Worm (Caenorhabditis elegans) whole organism, young adult: Measurements from ENCODE around the gene sri-61.

Experiments used
- B0261.1 ChIP-seq: sonication (generic microtip); optimal IDR thresholded peaks from 2 replicates; lab custom pipeline; 2016; ENCODE audit warnings: mild to moderate bottlenecking, missing genetic modification characterization, moderate library complexity, missing compliant biosample characterization
- D2030.7 ChIP-seq: fragments of 200-800 bp; sonication (Bioruptor generic); IDR thresholded peaks from 2 replicates; pipeline ENCODE4 v1.3.6; 2022; ENCODE audit warnings: missing genetic modification reagents, missing genetic modification characterization, missing compliant biosample characterization
- Y53F4B.3 ChIP-seq: fragments of 200-800 bp; sonication (Bioruptor generic); IDR thresholded peaks from 2 replicates; pipeline ENCODE4 v1.3.6; 2022; ENCODE audit warnings: missing genetic modification reagents, missing genetic modification characterization, missing compliant biosample characterization
- Y53G8AR.9 ChIP-seq: fragments of 200-800 bp; sonication (Bioruptor generic); conservative IDR thresholded peaks from 2 replicates; pipeline ENCODE4 v1.3.6; 2022; ENCODE audit warnings: missing genetic modification reagents, missing genetic modification characterization, missing compliant biosample characterization
- Y56A3A.18 ChIP-seq: fragments of 200-800 bp; sonication (Bioruptor generic); IDR thresholded peaks from 2 replicates; pipeline ENCODE4 v1.3.6; 2022; ENCODE audit warnings: missing genetic modification reagents, missing genetic modification characterization, missing compliant biosample characterization
- akir-1 ChIP-seq: fragments of 200-800 bp; sonication (Bioruptor generic); optimal IDR thresholded peaks from 2 replicates; lab custom pipeline; 2018; ENCODE audit warnings: mild to moderate bottlenecking, missing genetic modification characterization, moderate library complexity, missing compliant biosample characterization
- bed-2 ChIP-seq: fragments of 200-800 bp; sonication (Bioruptor generic); IDR thresholded peaks from 2 replicates; pipeline ENCODE4 v1.3.6; 2022; ENCODE audit warnings: missing genetic modification reagents, missing genetic modification characterization, missing compliant biosample characterization
- ccch-3 ChIP-seq: fragments of 200-800 bp; sonication (Bioruptor generic); optimal IDR thresholded peaks from 2 replicates; lab custom pipeline; 2018; ENCODE audit warnings: mild to moderate bottlenecking, missing genetic modification characterization, missing compliant biosample characterization
- cebp-2 ChIP-seq: fragments of 200-800 bp; sonication (Bioruptor generic); IDR thresholded peaks from 2 replicates; pipeline ENCODE4 v1.3.6; 2022; ENCODE audit warnings: missing genetic modification characterization, missing compliant biosample characterization
- ceh-40 ChIP-seq: fragments of 200-800 bp; sonication (Bioruptor generic); IDR thresholded peaks from 2 replicates; pipeline ENCODE4 v1.3.6; 2022; ENCODE audit warnings: missing genetic modification characterization, missing compliant biosample characterization
- die-1 ChIP-seq: sonication (generic microtip); optimal IDR thresholded peaks from 2 replicates; lab custom pipeline; 2016; ENCODE audit warnings: missing genotype, mild to moderate bottlenecking, missing genetic modification characterization, missing compliant biosample characterization
- egl-44 ChIP-seq: fragments of 200-800 bp; sonication (Bioruptor generic); IDR thresholded peaks from 2 replicates; pipeline ENCODE4 v1.3.6; 2022; ENCODE audit warnings: missing genetic modification reagents, missing genetic modification characterization, missing compliant biosample characterization
- egrh-3 ChIP-seq: fragments of 200-800 bp; sonication (Bioruptor generic); IDR thresholded peaks from 2 replicates; pipeline ENCODE4 v1.3.6; 2022; ENCODE audit warnings: missing genetic modification reagents, missing genetic modification characterization, missing compliant biosample characterization
- him-1 ChIP-seq: sonication (generic microtip); optimal IDR thresholded peaks from 2 replicates; lab custom pipeline; 2016; ENCODE audit warnings: missing genotype, missing genetic modification reagents, missing genetic modification characterization, missing compliant biosample characterization
- hmg-1.2 ChIP-seq: fragments of 200-800 bp; sonication (Bioruptor generic); IDR thresholded peaks from 2 replicates; pipeline ENCODE4 v1.3.6; 2022; ENCODE audit warnings: missing genetic modification reagents, missing genetic modification characterization, missing compliant biosample characterization
- hmg-20 ChIP-seq: fragments of 200-800 bp; sonication (Bioruptor generic); IDR thresholded peaks from 2 replicates; pipeline ENCODE4 v1.3.6; 2022; ENCODE audit warnings: missing genetic modification reagents, missing genetic modification characterization, missing compliant biosample characterization
- hsf-1 ChIP-seq: fragments of 200-800 bp; sonication (Bioruptor generic); IDR thresholded peaks from 2 replicates; pipeline ENCODE4 v1.3.6; 2022; ENCODE audit warnings: missing genetic modification reagents, missing genetic modification characterization, missing compliant biosample characterization
- lin-26 ChIP-seq: fragments of 200-800 bp; sonication (Bioruptor generic); IDR thresholded peaks from 2 replicates; pipeline ENCODE4 v1.3.6; 2022; ENCODE audit warnings: missing genetic modification reagents, missing genetic modification characterization, missing compliant biosample characterization
- lin-35 ChIP-seq, 3 experiments: fragments of 150-350 bp in 2 of 3; sonication (generic microtip) in 1 of 3; optimal IDR thresholded peaks; 2 replicates each; lab custom pipeline; 2014 to 2018; ENCODE audit warnings: missing biosample characterization in 3 of 3, missing genetic modification characterization in 3 of 3, missing genetic modification reagents in 3 of 3
- lin-54 ChIP-seq: fragments of 200-800 bp; sonication (Bioruptor generic); optimal IDR thresholded peaks from 2 replicates; lab custom pipeline; 2018; ENCODE audit warnings: mild to moderate bottlenecking, missing genetic modification characterization, missing compliant biosample characterization
- lsl-1 ChIP-seq: fragments of 200-800 bp; sonication (Bioruptor generic); optimal IDR thresholded peaks from 2 replicates; lab custom pipeline; 2018; ENCODE audit warnings: mild to moderate bottlenecking, missing genetic modification characterization, moderate library complexity, missing compliant biosample characterization
- madf-10 ChIP-seq: sonication (generic microtip); optimal IDR thresholded peaks from 2 replicates; lab custom pipeline; 2016; ENCODE audit warnings: mild to moderate bottlenecking, missing genetic modification characterization, missing compliant biosample characterization
- madf-6 ChIP-seq: fragments of 200-800 bp; sonication (Bioruptor generic); IDR thresholded peaks from 2 replicates; pipeline ENCODE4 v1.3.6; 2022; ENCODE audit warnings: missing genetic modification reagents, missing genetic modification characterization, missing compliant biosample characterization
- mcd-1 ChIP-seq: fragments of 200-800 bp; sonication (Bioruptor generic); IDR thresholded peaks from 2 replicates; pipeline ENCODE4 v1.3.6; 2022; ENCODE audit warnings: missing genetic modification reagents, missing genetic modification characterization, missing compliant biosample characterization
- nfya-2 ChIP-seq: fragments of 200-800 bp; sonication (Bioruptor generic); IDR thresholded peaks from 2 replicates; pipeline ENCODE4 v1.3.6; 2022; ENCODE audit warnings: missing genetic modification reagents, missing genetic modification characterization, missing compliant biosample characterization
- nfyb-1 ChIP-seq: fragments of 200-800 bp; sonication (Bioruptor generic); IDR thresholded peaks from 2 replicates; pipeline ENCODE4 v1.3.6; 2022; ENCODE audit warnings: missing genetic modification reagents, missing genetic modification characterization, missing compliant biosample characterization
- nhr-120 ChIP-seq: fragments of 200-800 bp; sonication (Bioruptor generic); IDR thresholded peaks from 2 replicates; pipeline ENCODE4 v1.3.6; 2022; ENCODE audit warnings: missing genetic modification characterization, missing compliant biosample characterization
- nhr-179 ChIP-seq: sonication (generic microtip); optimal IDR thresholded peaks from 2 replicates; lab custom pipeline; 2016; ENCODE audit warnings: mild to moderate bottlenecking, missing genetic modification characterization, missing compliant biosample characterization
- pbrm-1 ChIP-seq: fragments of 200-800 bp; sonication (Bioruptor generic); IDR thresholded peaks from 2 replicates; pipeline ENCODE4 v1.3.6; 2022; ENCODE audit warnings: missing genetic modification reagents, missing genetic modification characterization, missing compliant biosample characterization
- rpc-1 ChIP-seq, 2 experiments: fragments of 150-350 bp in 1 of 2; sonication (generic microtip) in 1 of 2; optimal IDR thresholded peaks; 2 replicates each; lab custom pipeline; 2014 to 2018; ENCODE audit warnings: missing biosample characterization in 1 of 2, missing genetic modification characterization in 1 of 2, missing genetic modification reagents in 1 of 2, missing genotype in 1 of 2
- snpc-4 ChIP-seq, 5 experiments: fragments of 150-350 bp in 1 of 5; sonication (generic microtip) in 4 of 5; optimal IDR thresholded peaks; 2 replicates each; lab custom pipeline; 2014 to 2018; ENCODE audit warnings: missing genetic modification characterization in 5 of 5, missing biosample characterization in 3 of 5, antibody characterized with exemption in 2 of 5, mild to moderate bottlenecking in 2 of 5, missing compliant biosample characterization in 2 of 5, missing genotype in 2 of 5, moderate library complexity in 2 of 5, missing genetic modification reagents in 1 of 5
- somi-1 ChIP-seq: fragments of 200-800 bp; sonication (Bioruptor generic); optimal IDR thresholded peaks from 2 replicates; lab custom pipeline; 2018; ENCODE audit warnings: mild to moderate bottlenecking, missing genetic modification characterization, missing compliant biosample characterization
- tbp1 ChIP-seq: fragments of 200-800 bp; sonication (Bioruptor generic); optimal IDR thresholded peaks from 2 replicates; lab custom pipeline; 2018; ENCODE audit warnings: mild to moderate bottlenecking, missing genetic modification characterization, missing compliant biosample characterization
- zfh-2 ChIP-seq: fragments of 200-800 bp; sonication (Bioruptor generic); conservative IDR thresholded peaks from 2 replicates; pipeline ENCODE4 v1.3.6; 2022; ENCODE audit warnings: missing genetic modification reagents, missing genetic modification characterization, missing compliant biosample characterization
- ztf-18 ChIP-seq: sonication (generic microtip); optimal IDR thresholded peaks from 2 replicates; lab custom pipeline; 2016; ENCODE audit warnings: missing genotype, mild to moderate bottlenecking, missing genetic modification characterization, missing compliant biosample characterization
- ztf-25 ChIP-seq: fragments of 200-800 bp; sonication (Bioruptor generic); IDR thresholded peaks from 2 replicates; pipeline ENCODE4 v1.3.6; 2022; ENCODE audit warnings: missing genetic modification reagents, missing genetic modification characterization, missing compliant biosample characterization

Gene sri-61

DNA sequence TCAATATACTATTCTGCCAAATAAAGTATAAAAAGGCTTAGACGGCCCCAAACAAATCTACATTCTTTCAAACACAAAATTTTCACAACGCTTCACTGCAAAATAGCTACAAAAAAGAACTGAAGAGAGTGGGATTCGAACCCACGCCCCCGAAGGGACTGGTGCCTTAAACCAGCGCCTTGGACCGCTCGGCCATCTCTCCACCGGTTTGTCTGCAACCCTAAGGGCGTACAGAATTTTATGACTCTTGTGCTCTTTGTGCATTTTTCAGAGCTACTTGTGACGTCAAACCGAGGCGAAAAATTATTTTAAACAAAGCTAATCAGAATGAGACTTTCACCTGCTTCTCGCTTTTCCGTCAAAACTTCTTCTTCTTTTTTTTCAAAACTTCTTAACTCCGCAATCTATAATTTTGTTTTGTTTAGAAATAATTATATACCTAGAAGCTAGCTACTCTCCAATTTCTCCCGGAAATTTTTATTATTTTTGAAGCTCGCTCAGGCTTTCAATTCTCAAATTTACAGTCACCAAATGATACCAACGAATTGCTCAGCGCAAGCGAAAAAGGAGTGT, 36.1 kb upstream of the sri-61 start, which contains the start of gene T05A8.8:
TSS of gene T05A8.8 (plus strand) at position 523 of the 573 bp plus-strand sequence.
- TF ChIP-seq bed-2 (no peak), D2030.7 (GFP tag; lab: Robert Waterston, UW) (peak; percentile 45), nfyb-1 (GFP tag; lab: Robert Waterston, UW) (0 out of 2 replicates have a peak, but pooled peaks have one; percentile 14), nhr-120 (GFP tag; lab: Robert Waterston, UW) (0 out of 2 replicates have a peak, but pooled peaks have one; percentile 40), hmg-1.2 (peak; percentile 23; the same call in 1 of the 2 replicates), egl-44 (GFP tag; lab: Robert Waterston, UW) (no peak), madf-6 (GFP tag; lab: Robert Waterston, UW) (peak; percentile 32; the same call in 1 of the 2 replicates), tbp1 (GFP tag; lab: Kevin White, UChicago) (peak; percentile 86), hsf-1 (0 out of 2 replicates have a peak, but pooled peaks have one; percentile 15), somi-1 (GFP tag; lab: Kevin White, UChicago) (no peak), lin-26 (GFP tag; lab: Robert Waterston, UW) (peak; percentile 50; the same call in 1 of the 2 replicates), rpc-1 (optimal IDR thresholded peaks at IDR 0.05; lab: Kevin White, UChicago) (peak; percentile 48), rpc-1 (tag; optimal IDR thresholded peaks at IDR 0.05; lab: Kevin White, UChicago) (peak; percentile 74), him-1 (tag; lab: Kevin White, UChicago) (no peak)

DNA sequence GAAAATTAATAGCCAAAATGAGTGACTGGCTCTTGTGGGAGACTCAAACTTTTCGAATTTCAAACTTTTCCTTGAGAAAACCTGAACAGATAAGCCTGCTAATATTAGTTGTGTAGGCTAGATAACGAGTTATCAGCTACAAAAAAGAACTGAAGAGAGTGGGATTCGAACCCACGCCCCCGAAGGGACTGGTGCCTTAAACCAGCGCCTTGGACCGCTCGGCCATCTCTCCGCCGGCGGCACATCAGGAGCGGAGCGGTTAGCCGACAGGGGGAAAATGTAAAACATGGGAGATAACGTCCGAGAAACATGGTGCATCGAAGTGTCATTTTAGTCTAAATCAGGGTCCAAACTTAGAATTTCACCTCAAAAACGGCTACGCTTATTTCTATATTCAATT, 35.5 kb upstream of the sri-61 start:
- TF ChIP-seq cebp-2 (GFP tag; lab: Robert Waterston, UW) (peak; percentile 61; the same call in 1 of the 2 replicates), lin-54 (GFP tag; lab: Kevin White, UChicago) (peak; percentile 13), nfya-2 (GFP tag; lab: Robert Waterston, UW) (no peak), hmg-20 (GFP tag; lab: Robert Waterston, UW) (peak; percentile 46; the same call in 1 of the 2 replicates), madf-10 (tag; lab: Kevin White, UChicago) (no peak), B0261.1 (peak; percentile 74), Y53G8AR.9 (GFP tag; lab: Robert Waterston, UW) (no peak), egrh-3 (peak; percentile 72), akir-1 (GFP tag; lab: Kevin White, UChicago) (no peak), ztf-18 (peak; percentile 14), nhr-179 (tag; lab: Kevin White, UChicago) (no peak), ccch-3 (no peak), rpc-1 (optimal IDR thresholded peaks at IDR 0.05; lab: Kevin White, UChicago) (peak; percentile 50), rpc-1 (tag; optimal IDR thresholded peaks at IDR 0.05; lab: Kevin White, UChicago) (peak; percentile 75), tbp1 (GFP tag; lab: Kevin White, UChicago) (peak; percentile 86), nfyb-1 (GFP tag; lab: Robert Waterston, UW) (peak; percentile 68; the same call in 1 of the 2 replicates), snpc-4 (GFP tag; optimal IDR thresholded peaks at IDR 0.05; lab: Kevin White, UChicago) (no peak), snpc-4 (tag; optimal IDR thresholded peaks at IDR 0.05; lab: Kevin White, UChicago) (peak in 2 of 4 experiments; percentile 2 to 20), pbrm-1 (peak; percentile 35; the same call in 1 of the 2 replicates), mcd-1 (GFP tag; lab: Robert Waterston, UW) (peak; percentile 52; the same call in 1 of the 2 replicates), D2030.7 (GFP tag; lab: Robert Waterston, UW) (peak; percentile 68), Y56A3A.18 (GFP tag; lab: Robert Waterston, UW) (peak; percentile 39; the same call in 1 of the 2 replicates), ztf-25 (peak; percentile 62; the same call in 1 of the 2 replicates), Y53F4B.3 (no peak), die-1 (peak; percentile 48), lin-26 (GFP tag; lab: Robert Waterston, UW) (peak; percentile 76), madf-6 (GFP tag; lab: Robert Waterston, UW) (peak; percentile 53; the same call in 1 of the 2 replicates), ceh-40 (GFP tag; lab: Robert Waterston, UW) (0 out of 2 replicates have a peak, but pooled peaks have one; percentile 42), zfh-2 (peak; percentile 43), him-1 (tag; lab: Kevin White, UChicago) (peak; percentile 59), hmg-1.2 (peak; percentile 55), lsl-1 (GFP tag; lab: Kevin White, UChicago) (peak; percentile 5), lin-35 (GFP tag; optimal IDR thresholded peaks at IDR 0.05; lab: Kevin White, UChicago) (no peak)
